Comparison of ENCODE assay signal across 5 fruit fly cellular contexts in genomic region chr3R:29157418-29158398, dm6.
TF ChIP-seq lines count a peak whose summit lies in the region.

TSS of gene rdog (plus strand) at chr3R:29158122.

TF ChIP-seq in whole organism, adult, 20 proteins besides CTCF, POLR2A, EP300 and RAD21 (continued from another document):
- TF ChIP-seq CG11617 (GFP tag; optimal IDR thresholded peaks at IDR 0.05; lab: Kevin White, UChicago), result peak; percentile 92
- TF ChIP-seq Clk (GFP tag; optimal IDR thresholded peaks at IDR 0.05; lab: Kevin White, UChicago), result peak; percentile 53
- TF ChIP-seq bab1 (GFP tag; optimal IDR thresholded peaks at IDR 0.05; lab: Kevin White, UChicago), result peak; percentile 80

TF ChIP-seq in whole organism, embryonic, 481 proteins besides CTCF, POLR2A, EP300 and RAD21 (continued from another document and continues in another):
- peak; percentile 85 for TF ChIP-seq CG13624 (GFP tag; optimal IDR thresholded peaks at IDR 0.05; lab: Kevin White, UChicago)
- peak; percentile 40; the same call in 1 of the 2 replicates for TF ChIP-seq NFAT (GFP tag; IDR thresholded peaks at IDR 0.05; lab: Robert Waterston, UW)
- TF ChIP-seq HLH54F (GFP tag; optimal IDR thresholded peaks at IDR 0.05; lab: Kevin White, UChicago), result peak; percentile 78
- TF ChIP-seq CG9817 (tag; optimal IDR thresholded peaks at IDR 0.05; lab: Kevin White, UChicago), result peak; percentile 79
- TF ChIP-seq row (GFP tag; IDR thresholded peaks at IDR 0.05; lab: Robert Waterston, UW), result peak; percentile 100
- TF ChIP-seq CG12744 (GFP tag; optimal IDR thresholded peaks at IDR 0.05; lab: Kevin White, UChicago), result peak; percentile 74
- TF ChIP-seq CG18764 (GFP tag; optimal IDR thresholded peaks at IDR 0.05; lab: Kevin White, UChicago), result peak; percentile 62
- TF ChIP-seq pnt (GFP tag; optimal IDR thresholded peaks at IDR 0.05; lab: Kevin White, UChicago), result peak; percentile 66
- TF ChIP-seq CG11696 (GFP tag; IDR thresholded peaks at IDR 0.05; lab: Robert Waterston, UW), result no peak
- peak; percentile 55 for TF ChIP-seq CG14441 (GFP tag; IDR thresholded peaks at IDR 0.05; lab: Robert Waterston, UW)
- TF ChIP-seq oc (tag; optimal IDR thresholded peaks at IDR 0.05; lab: Kevin White, UChicago), result peak; percentile 25
- TF ChIP-seq Bdp1 (GFP tag; optimal IDR thresholded peaks at IDR 0.05; lab: Kevin White, UChicago), result peak; percentile 71
- peak; percentile 72 for TF ChIP-seq NfI (GFP tag; optimal IDR thresholded peaks at IDR 0.05; lab: Kevin White, UChicago)
- TF ChIP-seq CG42726 (GFP tag; IDR thresholded peaks at IDR 0.05; lab: Robert Waterston, UW; ENCODE audit: partially characterized antibody), result no peak
- peak; percentile 68 for TF ChIP-seq CG8944 (GFP tag; optimal IDR thresholded peaks at IDR 0.05; lab: Kevin White, UChicago)
- TF ChIP-seq CG14965 (GFP tag; optimal IDR thresholded peaks at IDR 0.05; lab: Kevin White, UChicago; ENCODE audit: borderline replicate concordance), result no peak
- TF ChIP-seq CG17802 (tag; optimal IDR thresholded peaks at IDR 0.05; lab: Kevin White, UChicago), result peak; percentile 39
- no peak for TF ChIP-seq CG17912 (GFP tag; optimal IDR thresholded peaks at IDR 0.05; lab: Kevin White, UChicago)
- peak; percentile 64 for TF ChIP-seq jumu (GFP tag; optimal IDR thresholded peaks at IDR 0.05; lab: Kevin White, UChicago)
- peak; percentile 78 for TF ChIP-seq disco-r (GFP tag; optimal IDR thresholded peaks at IDR 0.05; lab: Kevin White, UChicago)
- no peak for TF ChIP-seq jing (GFP tag; optimal IDR thresholded peaks at IDR 0.05; lab: Kevin White, UChicago)
- TF ChIP-seq CG31224 (GFP tag; IDR thresholded peaks at IDR 0.05; lab: Robert Waterston, UW), result no peak; the same call in 1 of the 2 replicates
- peak; percentile 3 for TF ChIP-seq MESR4 (GFP tag; optimal IDR thresholded peaks at IDR 0.05; lab: Kevin White, UChicago)
- no peak for TF ChIP-seq Sox100B (GFP tag; optimal IDR thresholded peaks at IDR 0.05; lab: Kevin White, UChicago)
- peak; percentile 70 for TF ChIP-seq CG10654 (GFP tag; optimal IDR thresholded peaks at IDR 0.05; lab: Kevin White, UChicago)
- TF ChIP-seq CG6272 (GFP tag; IDR thresholded peaks at IDR 0.05; lab: Robert Waterston, UW), result no peak
- TF ChIP-seq Doc2 (GFP tag; IDR thresholded peaks at IDR 0.05; lab: Robert Waterston, UW), result no peak
- no peak for TF ChIP-seq bab2 (GFP tag; optimal IDR thresholded peaks at IDR 0.05; lab: Kevin White, UChicago)
- no peak for TF ChIP-seq Awh (GFP tag; IDR thresholded peaks at IDR 0.05; lab: Robert Waterston, UW)
- TF ChIP-seq TFAM (GFP tag; optimal IDR thresholded peaks at IDR 0.05; lab: Kevin White, UChicago), result no peak
- peak; percentile 59 for TF ChIP-seq kah (GFP tag; optimal IDR thresholded peaks at IDR 0.05; lab: Kevin White, UChicago)
- TF ChIP-seq CG16813 (GFP tag; IDR thresholded peaks at IDR 0.05; lab: Robert Waterston, UW; ENCODE audit: partially characterized antibody), result no peak

TF ChIP-seq in whole organism, prepupa, 60 proteins besides CTCF, POLR2A, EP300 and RAD21 (continued from another document and continues in another):
- peak; percentile 86 for TF ChIP-seq CG8319 (GFP tag; optimal IDR thresholded peaks at IDR 0.05; lab: Kevin White, UChicago)
- peak; percentile 65 for TF ChIP-seq CG16779 (tag; optimal IDR thresholded peaks at IDR 0.05; lab: Kevin White, UChicago)
- peak; percentile 74 for TF ChIP-seq Sox15 (GFP tag; optimal IDR thresholded peaks at IDR 0.05; lab: Kevin White, UChicago)
- peak; percentile 88 for TF ChIP-seq Hr4 (GFP tag; optimal IDR thresholded peaks at IDR 0.05; lab: Kevin White, UChicago)
- no peak for TF ChIP-seq CG11294 (GFP tag; IDR thresholded peaks at IDR 0.05; lab: Robert Waterston, UW)
- peak; percentile 83 for TF ChIP-seq OdsH (GFP tag; optimal IDR thresholded peaks at IDR 0.05; lab: Kevin White, UChicago)
- TF ChIP-seq CG10631 (GFP tag; optimal IDR thresholded peaks at IDR 0.05; lab: Kevin White, UChicago), result peak; percentile 85
- TF ChIP-seq CG3919 (GFP tag; optimal IDR thresholded peaks at IDR 0.05; lab: Kevin White, UChicago), result peak; percentile 87
- TF ChIP-seq CG7368 (GFP tag; optimal IDR thresholded peaks at IDR 0.05; lab: Kevin White, UChicago), result peak; percentile 50
- no peak for TF ChIP-seq Eip93F (GFP tag; optimal IDR thresholded peaks at IDR 0.05; lab: Kevin White, UChicago)
- TF ChIP-seq Smox (GFP tag; optimal IDR thresholded peaks at IDR 0.05; lab: Kevin White, UChicago), result peak; percentile 85
- no peak for TF ChIP-seq fd85E (GFP tag; optimal IDR thresholded peaks at IDR 0.05; lab: Kevin White, UChicago)
- peak; percentile 56 for TF ChIP-seq dac (GFP tag; optimal IDR thresholded peaks at IDR 0.05; lab: Kevin White, UChicago)
- TF ChIP-seq CG4318 (GFP tag; optimal IDR thresholded peaks at IDR 0.05; lab: Kevin White, UChicago), result no peak
- peak; percentile 77 for TF ChIP-seq topi (GFP tag; optimal IDR thresholded peaks at IDR 0.05; lab: Kevin White, UChicago)
- peak; percentile 59 for TF ChIP-seq CG3032 (tag; optimal IDR thresholded peaks at IDR 0.05; lab: Kevin White, UChicago)
- peak; percentile 89 for TF ChIP-seq lz (GFP tag; optimal IDR thresholded peaks at IDR 0.05; lab: Kevin White, UChicago)
- TF ChIP-seq CG15336 (GFP tag; IDR thresholded peaks at IDR 0.05; lab: Robert Waterston, UW), result peak; percentile 73
- TF ChIP-seq Ets96B (tag; optimal IDR thresholded peaks at IDR 0.05; lab: Kevin White, UChicago), result peak; percentile 52
- no peak for TF ChIP-seq CG6163 (GFP tag; IDR thresholded peaks at IDR 0.05; lab: Robert Waterston, UW)
- TF ChIP-seq achi (GFP tag; optimal IDR thresholded peaks at IDR 0.05; lab: Kevin White, UChicago), result peak; percentile 82
- no peak for TF ChIP-seq Hr38 (GFP tag; optimal IDR thresholded peaks at IDR 0.05; lab: Kevin White, UChicago)
- TF ChIP-seq Blimp-1 (GFP tag; optimal IDR thresholded peaks at IDR 0.05; lab: Kevin White, UChicago), result peak; percentile 64
- peak; percentile 55 for TF ChIP-seq eg (GFP tag; IDR thresholded peaks at IDR 0.05; lab: Robert Waterston, UW)
- no peak for TF ChIP-seq CG9139 (GFP tag; optimal IDR thresholded peaks at IDR 0.05; lab: Kevin White, UChicago)
- peak; percentile 81 for TF ChIP-seq CG8632 (GFP tag; optimal IDR thresholded peaks at IDR 0.05; lab: Kevin White, UChicago)
- TF ChIP-seq Lpt (GFP tag; optimal IDR thresholded peaks at IDR 0.05; lab: Kevin White, UChicago), result peak; percentile 41
- TF ChIP-seq net (GFP tag; optimal IDR thresholded peaks at IDR 0.05; lab: Kevin White, UChicago), result peak; percentile 78
- TF ChIP-seq CG8119 (GFP tag; IDR thresholded peaks at IDR 0.05; lab: Robert Waterston, UW), result peak; percentile 75
- peak; percentile 61 for TF ChIP-seq dsx (GFP tag; optimal IDR thresholded peaks at IDR 0.05; lab: Kevin White, UChicago; ENCODE audit: poor library complexity, severe bottlenecking)
- peak; percentile 88 for TF ChIP-seq CG31627 (GFP tag; optimal IDR thresholded peaks at IDR 0.05; lab: Kevin White, UChicago)
- TF ChIP-seq CG6808 (GFP tag; optimal IDR thresholded peaks at IDR 0.05; lab: Kevin White, UChicago), result peak; percentile 81
- TF ChIP-seq CG34406 (GFP tag; optimal IDR thresholded peaks at IDR 0.05; lab: Kevin White, UChicago), result peak; percentile 78

TF ChIP-seq in whole organism, pupa, 21 proteins besides CTCF, POLR2A, EP300 and RAD21 (continued from another document):
- TF ChIP-seq CG12605 (GFP tag; IDR thresholded peaks at IDR 0.05; lab: Robert Waterston, UW), result no peak
TF ChIP-seq in whole organism, pupa: peak in this region for 14.

TF ChIP-seq in whole organism, wandering third instar larva, 38 proteins besides CTCF, POLR2A, EP300 and RAD21 (continued from another document):
- TF ChIP-seq sv (GFP tag; optimal IDR thresholded peaks at IDR 0.05; lab: Kevin White, UChicago), result peak; percentile 82
- peak; percentile 87 for TF ChIP-seq pan (optimal IDR thresholded peaks at IDR 0.05; lab: Kevin White, UChicago)
- peak; percentile 86 for TF ChIP-seq rgr (GFP tag; optimal IDR thresholded peaks at IDR 0.05; lab: Kevin White, UChicago)
- TF ChIP-seq OdsH (GFP tag; optimal IDR thresholded peaks at IDR 0.05; lab: Kevin White, UChicago), result peak; percentile 82
- peak; percentile 98 for TF ChIP-seq woc (GFP tag; optimal IDR thresholded peaks at IDR 0.05; lab: Kevin White, UChicago)
- no peak for TF ChIP-seq Dfd (GFP tag; optimal IDR thresholded peaks at IDR 0.05; lab: Kevin White, UChicago)
- TF ChIP-seq dl (GFP tag; optimal IDR thresholded peaks at IDR 0.05; lab: Kevin White, UChicago; ENCODE audit: insufficient read depth in 1 of 2, partially characterized antibody in 2 of 2), result no peak
- no peak for TF ChIP-seq Hr78 (GFP tag; optimal IDR thresholded peaks at IDR 0.05; lab: Kevin White, UChicago)
- TF ChIP-seq Abd-B (GFP tag; optimal IDR thresholded peaks at IDR 0.05; lab: Kevin White, UChicago), result no peak
- TF ChIP-seq Dif (GFP tag; optimal IDR thresholded peaks at IDR 0.05; lab: Kevin White, UChicago; ENCODE audit: partially characterized antibody), result no peak
- no peak for TF ChIP-seq sage (GFP tag; optimal IDR thresholded peaks at IDR 0.05; lab: Kevin White, UChicago)
- TF ChIP-seq Rel (GFP tag; optimal IDR thresholded peaks at IDR 0.05; lab: Kevin White, UChicago), result no peak
- peak; percentile 78 for TF ChIP-seq Rel (tag; optimal IDR thresholded peaks at IDR 0.05; lab: Kevin White, UChicago)
- TF ChIP-seq CG9705 (GFP tag; optimal IDR thresholded peaks at IDR 0.05; lab: Kevin White, UChicago), result peak; percentile 73
- peak; percentile 46 for TF ChIP-seq h (GFP tag; optimal IDR thresholded peaks at IDR 0.05; lab: Kevin White, UChicago)
- peak; percentile 32 to 89 for TF ChIP-seq foxo (GFP tag; optimal IDR thresholded peaks at IDR 0.05; lab: Kevin White, UChicago)
- TF ChIP-seq usp (GFP tag; optimal IDR thresholded peaks at IDR 0.05; lab: Kevin White, UChicago), result no peak
